Fruit fly (Drosophila melanogaster) whole organism, embryonic: ENCODE data around the gene fliI.

Experiments used
- Atf3 ChIP-seq: fragments of 200-800 bp; sonication (Bioruptor generic); optimal IDR thresholded peaks from 3 replicates; lab custom pipeline; 2016; ENCODE audit warnings: missing biosample characterization, missing genetic modification characterization
- Blimp-1 ChIP-seq: fragments of 200-800 bp; sonication (Bioruptor generic); optimal IDR thresholded peaks from 3 replicates; lab custom pipeline; 2018; ENCODE audit warnings: missing biosample characterization, missing genetic modification characterization, mild to moderate bottlenecking, moderate library complexity, missing genetic modification reagents
- CG10543 ChIP-seq: fragments of 200-800 bp; sonication (Bioruptor generic); optimal IDR thresholded peaks from 3 replicates; lab custom pipeline; 2017; ENCODE audit warnings: missing biosample characterization, mild to moderate bottlenecking, missing genetic modification characterization, moderate library complexity
- CG11085 ChIP-seq: fragments of 200-800 bp; sonication (Bioruptor generic); IDR thresholded peaks from 2 replicates; pipeline ENCODE4 v1.3.6; 2022; ENCODE audit warnings: missing biosample characterization, missing genetic modification characterization
- CG13296 ChIP-seq: fragments of 200-800 bp; sonication (Bioruptor generic); optimal IDR thresholded peaks from 3 replicates; lab custom pipeline; 2018; ENCODE audit warnings: missing biosample characterization, mild to moderate bottlenecking, missing genetic modification characterization
- CG13894 ChIP-seq: fragments of 200-800 bp; sonication (Bioruptor generic); optimal IDR thresholded peaks from 3 replicates; lab custom pipeline; 2018; ENCODE audit warnings: missing biosample characterization, mild to moderate bottlenecking, missing genetic modification characterization, moderate library complexity
- CG15011 ChIP-seq: fragments of 200-800 bp; sonication (Bioruptor generic); optimal IDR thresholded peaks from 3 replicates; lab custom pipeline; 2018; ENCODE audit warnings: missing biosample characterization, mild to moderate bottlenecking, missing genetic modification characterization
- CG15269 ChIP-seq: fragments of 200-800 bp; sonication (Bioruptor generic); optimal IDR thresholded peaks from 2 replicates; lab custom pipeline; 2018; ENCODE audit warnings: missing biosample characterization, mild to moderate bottlenecking, missing genetic modification characterization, moderate library complexity
- CG1602 ChIP-seq: fragments of 200-800 bp; sonication (Bioruptor generic); optimal IDR thresholded peaks from 3 replicates; lab custom pipeline; 2016; ENCODE audit warnings: missing biosample characterization, missing genetic modification characterization
- CG16815 ChIP-seq: fragments of 200-800 bp; sonication (Bioruptor generic); optimal IDR thresholded peaks from 3 replicates; lab custom pipeline; 2017; ENCODE audit warnings: missing biosample characterization, mild to moderate bottlenecking, missing genetic modification characterization
- CG16863 ChIP-seq: fragments of 200-800 bp; sonication (Bioruptor generic); optimal IDR thresholded peaks from 3 replicates; lab custom pipeline; 2016; ENCODE audit warnings: missing biosample characterization, missing genetic modification characterization
- CG17802 ChIP-seq: fragments of 200-800 bp; sonication (Bioruptor generic); optimal IDR thresholded peaks from 2 replicates; lab custom pipeline; 2018; ENCODE audit warnings: missing biosample characterization, mild to moderate bottlenecking, missing genetic modification characterization, moderate library complexity
- CG18599 ChIP-seq: fragments of 200-800 bp; sonication (Bioruptor generic); optimal IDR thresholded peaks from 3 replicates; lab custom pipeline; 2017; ENCODE audit warnings: missing biosample characterization, missing genetic modification characterization, mild to moderate bottlenecking, moderate library complexity, missing genetic modification reagents
- CG30431 ChIP-seq: fragments of 200-800 bp; sonication (Bioruptor generic); optimal IDR thresholded peaks from 2 replicates; lab custom pipeline; 2017; ENCODE audit warnings: missing biosample characterization, missing genetic modification characterization
- CG34224 ChIP-seq: fragments of 200-800 bp; sonication (Bioruptor generic); IDR thresholded peaks from 3 replicates; pipeline ENCODE4 v1.3.6; 2022; ENCODE audit warnings: missing biosample characterization, missing genetic modification characterization; ENCODE audit not compliant: partially characterized antibody
- CG3847 ChIP-seq: fragments of 200-800 bp; sonication (Bioruptor generic); IDR thresholded peaks from 2 replicates; pipeline ENCODE4 v1.3.6; 2022; ENCODE audit warnings: missing biosample characterization, missing genetic modification characterization
- CG4282 ChIP-seq: fragments of 200-800 bp; sonication (Bioruptor generic); optimal IDR thresholded peaks from 2 replicates; lab custom pipeline; 2016; ENCODE audit warnings: missing biosample characterization, missing genetic modification characterization
- CG6765 ChIP-seq: fragments of 200-800 bp; sonication (Bioruptor generic); optimal IDR thresholded peaks from 3 replicates; lab custom pipeline; 2017; ENCODE audit warnings: missing biosample characterization, mild to moderate bottlenecking, missing genetic modification characterization
- CG6813 ChIP-seq: fragments of 200-800 bp; sonication (Bioruptor generic); optimal IDR thresholded peaks from 2 replicates; lab custom pipeline; 2017; ENCODE audit warnings: missing biosample characterization, missing genetic modification characterization, mild to moderate bottlenecking, moderate library complexity, missing genetic modification reagents
- CG7271 ChIP-seq: fragments of 200-800 bp; sonication (Bioruptor generic); optimal IDR thresholded peaks from 2 replicates; lab custom pipeline; 2018; ENCODE audit warnings: missing biosample characterization, mild to moderate bottlenecking, missing genetic modification characterization, moderate library complexity
- CG7928 ChIP-seq: fragments of 200-800 bp; sonication (Bioruptor generic); optimal IDR thresholded peaks from 2 replicates; lab custom pipeline; 2017; ENCODE audit warnings: missing biosample characterization, mild to moderate bottlenecking, missing genetic modification characterization
- CG8924 ChIP-seq: fragments of 200-800 bp; optimal IDR thresholded peaks from 3 replicates; lab custom pipeline; 2019; ENCODE audit warnings: missing biosample characterization, mild to moderate bottlenecking, missing genetic modification characterization, moderate library complexity
- CG9797 ChIP-seq: fragments of 200-800 bp; sonication (Bioruptor generic); optimal IDR thresholded peaks from 3 replicates; lab custom pipeline; 2018; ENCODE audit warnings: missing biosample characterization, mild to moderate bottlenecking, missing genetic modification characterization
- CTCF ChIP-seq: fragments of 200-800 bp; sonication (Bioruptor generic); optimal IDR thresholded peaks from 2 replicates; lab custom pipeline; 2017; ENCODE audit warnings: missing biosample characterization, mild to moderate bottlenecking, missing genetic modification characterization, moderate library complexity
- Dad ChIP-seq: fragments of 200-800 bp; sonication (Bioruptor generic); optimal IDR thresholded peaks from 3 replicates; lab custom pipeline; 2016; ENCODE audit warnings: missing biosample characterization, missing genetic modification characterization
- Doc2 ChIP-seq: fragments of 200-800 bp; sonication (Bioruptor generic); IDR thresholded peaks from 2 replicates; pipeline ENCODE4 v1.3.6; 2022; ENCODE audit warnings: missing biosample characterization, missing genetic modification characterization
- Fer3 ChIP-seq: fragments of 200-800 bp; sonication (Bioruptor generic); optimal IDR thresholded peaks from 2 replicates; lab custom pipeline; 2018; ENCODE audit warnings: missing biosample characterization, mild to moderate bottlenecking, missing genetic modification characterization, moderate library complexity
- H15 ChIP-seq: fragments of 200-800 bp; sonication (Bioruptor generic); IDR thresholded peaks from 3 replicates; pipeline ENCODE4 v1.3.6; 2022; ENCODE audit warnings: missing biosample characterization, missing genetic modification characterization
- Hmr ChIP-seq: fragments of 200-800 bp; sonication (Bioruptor generic); optimal IDR thresholded peaks from 3 replicates; lab custom pipeline; 2017; ENCODE audit warnings: mild to moderate bottlenecking, missing biosample characterization, missing genetic modification reagents, missing genetic modification characterization
- NFAT ChIP-seq: fragments of 200-800 bp; sonication (Bioruptor generic); IDR thresholded peaks from 2 replicates; pipeline ENCODE4 v1.3.6; 2022; ENCODE audit warnings: missing biosample characterization, missing genetic modification characterization
- Poxn ChIP-seq: fragments of 200-800 bp; sonication (Bioruptor generic); IDR thresholded peaks from 2 replicates; pipeline ENCODE4 v1.3.6; 2022; ENCODE audit warnings: missing biosample characterization, missing genetic modification characterization
- Rfx ChIP-seq: fragments of 200-800 bp; sonication (Bioruptor generic); IDR thresholded peaks from 2 replicates; pipeline ENCODE4 v1.3.6; 2022; ENCODE audit warnings: missing biosample characterization, missing genetic modification characterization
- Xrp1 ChIP-seq: fragments of 200-800 bp; sonication (Bioruptor generic); IDR thresholded peaks from 2 replicates; pipeline ENCODE4 v1.3.6; 2022; ENCODE audit warnings: missing biosample characterization, missing genetic modification characterization
- abd-A ChIP-seq: fragments of 200-800 bp; sonication (Bioruptor generic); optimal IDR thresholded peaks from 3 replicates; lab custom pipeline; 2019; ENCODE audit warnings: missing biosample characterization, mild to moderate bottlenecking, missing genetic modification characterization, moderate library complexity
- aop ChIP-seq: fragments of 200-800 bp; sonication (Bioruptor generic); IDR thresholded peaks from 2 replicates; pipeline ENCODE4 v1.3.6; 2022; ENCODE audit warnings: missing biosample characterization, missing genetic modification characterization
- ato ChIP-seq: fragments of 200-800 bp; sonication (Bioruptor generic); IDR thresholded peaks from 2 replicates; pipeline ENCODE4 v1.3.6; 2022; ENCODE audit warnings: missing biosample characterization, missing genetic modification characterization; ENCODE audit not compliant: partially characterized antibody
- dati ChIP-seq: fragments of 200-800 bp; sonication (Bioruptor generic); IDR thresholded peaks from 2 replicates; pipeline ENCODE4 v1.3.6; 2022; ENCODE audit warnings: missing biosample characterization, missing genetic modification characterization
- dm ChIP-seq: fragments of 200-800 bp; sonication (Bioruptor generic); optimal IDR thresholded peaks from 3 replicates; lab custom pipeline; 2016; ENCODE audit warnings: missing biosample characterization, missing genetic modification characterization
- fd96Cb ChIP-seq: fragments of 200-800 bp; sonication (Bioruptor generic); optimal IDR thresholded peaks from 2 replicates; lab custom pipeline; 2018; ENCODE audit warnings: missing biosample characterization, mild to moderate bottlenecking, missing genetic modification characterization, moderate library complexity
- fu2 ChIP-seq: fragments of 200-800 bp; sonication (Bioruptor generic); optimal IDR thresholded peaks from 2 replicates; lab custom pipeline; 2016; ENCODE audit warnings: missing biosample characterization, missing genetic modification characterization
- gcm2 ChIP-seq: fragments of 200-800 bp; sonication (Bioruptor generic); optimal IDR thresholded peaks from 2 replicates; lab custom pipeline; 2016; ENCODE audit warnings: missing biosample characterization, missing genetic modification characterization
- gem ChIP-seq: fragments of 200-800 bp; sonication (Bioruptor generic); optimal IDR thresholded peaks from 2 replicates; lab custom pipeline; 2019; ENCODE audit warnings: missing biosample characterization, mild to moderate bottlenecking, missing genetic modification characterization, moderate library complexity
- gsb ChIP-seq: fragments of 200-800 bp; sonication (Bioruptor generic); IDR thresholded peaks from 2 replicates; pipeline ENCODE4 v1.3.6; 2022; ENCODE audit warnings: missing biosample characterization, missing genetic modification characterization
- ind ChIP-seq: fragments of 200-800 bp; sonication (Bioruptor generic); optimal IDR thresholded peaks from 3 replicates; lab custom pipeline; 2016; ENCODE audit warnings: missing biosample characterization, missing genetic modification characterization
- lab ChIP-seq: fragments of 200-800 bp; sonication (Bioruptor generic); optimal IDR thresholded peaks from 3 replicates; lab custom pipeline; 2017; ENCODE audit warnings: missing biosample characterization, missing genetic modification characterization, mild to moderate bottlenecking, moderate library complexity, missing genetic modification reagents
- mirr ChIP-seq: fragments of 200-800 bp; sonication (Bioruptor generic); optimal IDR thresholded peaks from 3 replicates; lab custom pipeline; 2018; ENCODE audit warnings: missing biosample characterization, mild to moderate bottlenecking, missing genetic modification characterization
- nerfin-1 ChIP-seq: fragments of 200-800 bp; sonication (Bioruptor generic); optimal IDR thresholded peaks from 3 replicates; lab custom pipeline; 2019; ENCODE audit warnings: missing biosample characterization, mild to moderate bottlenecking, missing genetic modification characterization, moderate library complexity
- sens-2 ChIP-seq: fragments of 200-800 bp; sonication (Bioruptor generic); IDR thresholded peaks from 2 replicates; pipeline ENCODE4 v1.3.6; 2022; ENCODE audit warnings: missing biosample characterization, missing genetic modification characterization
- slbo ChIP-seq: fragments of 200-800 bp; sonication (Bioruptor generic); IDR thresholded peaks from 2 replicates; pipeline ENCODE4 v1.3.6; 2022; ENCODE audit warnings: missing biosample characterization, missing genetic modification characterization
- vnd ChIP-seq: fragments of 200-800 bp; sonication (Bioruptor generic); IDR thresholded peaks from 3 replicates; pipeline ENCODE4 v1.3.6; 2022; ENCODE audit warnings: missing biosample characterization, missing genetic modification characterization; ENCODE audit not compliant: partially characterized antibody

Gene fliI

DNA sequence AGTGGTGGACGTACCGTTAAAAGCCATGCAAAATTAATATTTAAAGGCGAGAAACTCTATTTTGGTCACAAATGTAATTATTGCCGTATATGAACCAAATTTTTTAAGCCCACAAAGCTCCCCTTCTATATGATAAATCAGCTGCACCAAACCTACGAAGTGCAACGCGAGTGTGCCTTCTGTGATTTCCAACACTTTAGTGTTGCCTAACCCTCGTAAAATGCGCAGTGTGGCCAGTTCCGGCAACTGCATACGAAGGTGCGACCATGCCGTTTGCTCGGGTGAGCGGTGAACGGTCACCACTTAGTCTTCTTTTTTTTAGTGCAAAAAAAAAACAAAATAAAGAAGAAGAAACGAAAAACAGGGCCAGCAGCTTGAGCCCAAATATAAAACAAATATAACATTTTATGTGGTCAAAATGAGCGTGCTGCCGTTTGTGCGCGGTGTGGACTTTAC lies at the start of gene fliI, which contains the start of gene tty (continued):
- TF ChIP-seq CG7271 (tag; lab: Kevin White, UChicago) (no peak), Atf3 (GFP tag; lab: Kevin White, UChicago) (peak; percentile 76), CG3847 (GFP tag; lab: Robert Waterston, UW) (peak; percentile 92), abd-A (tag; lab: Kevin White, UChicago) (no peak), fu2 (GFP tag; lab: Kevin White, UChicago) (peak; percentile 76), Blimp-1 (GFP tag; lab: Kevin White, UChicago) (peak; percentile 60), sens-2 (GFP tag; lab: Robert Waterston, UW) (peak; percentile 72), slbo (GFP tag; lab: Robert Waterston, UW) (peak; percentile 95), CG13296 (GFP tag; lab: Kevin White, UChicago) (peak; percentile 53), dati (peak; percentile 73), Dad (GFP tag; lab: Kevin White, UChicago) (peak; percentile 74), CG8924 (tag; lab: Kevin White, UChicago) (peak; percentile 57), fd96Cb (peak; percentile 71), Poxn (0 out of 2 replicates have a peak, but pooled peaks have one; percentile 42), CG11085 (GFP tag; lab: Robert Waterston, UW) (peak; percentile 83), Rfx (peak; percentile 94), mirr (GFP tag; lab: Kevin White, UChicago) (peak; percentile 25), CG17802 (tag; lab: Kevin White, UChicago) (peak; percentile 48), NFAT (GFP tag; lab: Robert Waterston, UW) (peak; percentile 90), Hmr (GFP tag; lab: Kevin White, UChicago) (peak; percentile 88), Fer3 (tag; lab: Kevin White, UChicago) (peak; percentile 72), aop (GFP tag; lab: Robert Waterston, UW) (peak; percentile 60; the same call in 1 of the 2 replicates), ato (GFP tag; lab: Robert Waterston, UW) (no peak), CG34224 (GFP tag; lab: Robert Waterston, UW) (no peak), dm (GFP tag; lab: Kevin White, UChicago) (peak; percentile 75), gsb (GFP tag; lab: Robert Waterston, UW) (peak; percentile 75), CG16863 (GFP tag; lab: Kevin White, UChicago) (peak; percentile 82), CG18599 (GFP tag; lab: Kevin White, UChicago) (peak; percentile 86), CG15269 (peak; percentile 75), CG4282 (GFP tag; lab: Kevin White, UChicago) (peak; percentile 56), CG30431 (peak; percentile 78), vnd (peak; percentile 39; the same call in 2 of the 3 replicates), CTCF (peak; percentile 35), CG15011 (GFP tag; lab: Kevin White, UChicago) (no peak), H15 (peak; percentile 85), CG6813 (peak; percentile 41), CG7928 (GFP tag; lab: Kevin White, UChicago) (peak; percentile 46), Xrp1 (peak; percentile 87), lab (no peak), CG10543 (GFP tag; lab: Kevin White, UChicago) (peak; percentile 37), CG16815 (GFP tag; lab: Kevin White, UChicago) (peak; percentile 82), gem (peak; percentile 83), ind (GFP tag; lab: Kevin White, UChicago) (peak; percentile 85), CG1602 (GFP tag; lab: Kevin White, UChicago) (peak; percentile 80), nerfin-1 (tag; lab: Kevin White, UChicago) (peak; percentile 24), CG13894 (tag; lab: Kevin White, UChicago) (peak; percentile 39), gcm2 (peak; percentile 20), CG6765 (GFP tag; lab: Kevin White, UChicago) (peak; percentile 11), Doc2 (GFP tag; lab: Robert Waterston, UW) (peak; percentile 67), CG9797 (GFP tag; lab: Kevin White, UChicago) (peak; percentile 90)
